Worm (Caenorhabditis elegans) whole organism, mixed stage, embryonic: ENCODE data around the gene C50C3.5.

Source experiments
- M03D4.4 ChIP-seq: sonication (generic microtip); optimal IDR thresholded peaks from 2 replicates; lab custom pipeline; 2017; ENCODE audit warnings: mild to moderate bottlenecking, missing genetic modification characterization, missing compliant biosample characterization
- blmp-1 ChIP-seq: fragments of 150-350 bp; optimal IDR thresholded peaks from 2 replicates; lab custom pipeline; 2014; ENCODE audit warnings: missing biosample characterization, missing genetic modification characterization
- ceh-39 ChIP-seq: fragments of 150-350 bp; optimal IDR thresholded peaks from 2 replicates; lab custom pipeline; 2014; ENCODE audit warnings: missing biosample characterization, missing genetic modification characterization
- ceh-43 ChIP-seq: fragments of 200-800 bp; sonication (Bioruptor generic); optimal IDR thresholded peaks from 2 replicates; lab custom pipeline; 2018; ENCODE audit warnings: mild to moderate bottlenecking, missing genetic modification characterization, moderate library complexity, missing compliant biosample characterization
- ceh-83 ChIP-seq: fragments of 200-800 bp; sonication (Bioruptor generic); optimal IDR thresholded peaks from 2 replicates; lab custom pipeline; 2018; ENCODE audit warnings: mild to moderate bottlenecking, missing genetic modification characterization, missing compliant biosample characterization
- ces-1 ChIP-seq: fragments of 150-350 bp; optimal IDR thresholded peaks from 2 replicates; lab custom pipeline; 2014; ENCODE audit warnings: missing biosample characterization, missing genetic modification reagents, missing genetic modification characterization
- cnd-1 ChIP-seq: fragments of 200-800 bp; sonication (Bioruptor generic); optimal IDR thresholded peaks from 2 replicates; lab custom pipeline; 2018; ENCODE audit warnings: mild to moderate bottlenecking, missing genetic modification characterization, missing compliant biosample characterization
- drap-1 ChIP-seq: fragments of 200-800 bp; sonication (Bioruptor generic); optimal IDR thresholded peaks from 3 replicates; lab custom pipeline; 2018; ENCODE audit warnings: mild to moderate bottlenecking, missing genetic modification characterization, missing compliant biosample characterization
- elt-1 ChIP-seq: sonication (generic microtip); optimal IDR thresholded peaks from 2 replicates; lab custom pipeline; 2017; ENCODE audit warnings: missing genetic modification characterization, mild to moderate bottlenecking, missing compliant biosample characterization, antibody characterized with exemption, moderate library complexity, borderline replicate concordance; ENCODE audit not compliant: insufficient read depth
- elt-3 ChIP-seq: fragments of 150-350 bp; optimal IDR thresholded peaks from 2 replicates; lab custom pipeline; 2014; ENCODE audit warnings: missing biosample characterization, missing genetic modification characterization
- flh-1 ChIP-seq: fragments of 200-800 bp; sonication (Bioruptor generic); optimal IDR thresholded peaks from 2 replicates; lab custom pipeline; 2018; ENCODE audit warnings: mild to moderate bottlenecking, missing genetic modification characterization, moderate library complexity, missing compliant biosample characterization
- ham-2 ChIP-seq: fragments of 200-800 bp; sonication (Bioruptor generic); optimal IDR thresholded peaks from 2 replicates; lab custom pipeline; 2018; ENCODE audit warnings: mild to moderate bottlenecking, missing genetic modification characterization, missing compliant biosample characterization
- hlh-1 ChIP-seq: fragments of 150-350 bp; optimal IDR thresholded peaks from 2 replicates; lab custom pipeline; 2014; ENCODE audit warnings: missing biosample characterization, missing genetic modification reagents, missing genetic modification characterization
- lin-13 ChIP-seq: fragments of 150-350 bp; optimal IDR thresholded peaks from 2 replicates; lab custom pipeline; 2014; ENCODE audit warnings: missing biosample characterization, missing genetic modification characterization
- lin-32 ChIP-seq: fragments of 200-800 bp; sonication (Bioruptor generic); optimal IDR thresholded peaks from 2 replicates; lab custom pipeline; 2018; ENCODE audit warnings: mild to moderate bottlenecking, missing genetic modification characterization, missing compliant biosample characterization
- lsy-2 ChIP-seq: fragments of 150-350 bp; optimal IDR thresholded peaks from 2 replicates; lab custom pipeline; 2014; ENCODE audit warnings: missing biosample characterization, missing genetic modification characterization
- mab-5 ChIP-seq: fragments of 150-350 bp; optimal IDR thresholded peaks from 2 replicates; lab custom pipeline; 2014; ENCODE audit warnings: missing biosample characterization, missing genetic modification characterization
- mep-1 ChIP-seq: fragments of 150-350 bp; optimal IDR thresholded peaks from 2 replicates; lab custom pipeline; 2017; ENCODE audit warnings: missing biosample characterization, missing genetic modification reagents, missing genetic modification characterization, inconsistent platforms
- mls-2 ChIP-seq: sonication (generic microtip); optimal IDR thresholded peaks from 2 replicates; lab custom pipeline; 2016; ENCODE audit warnings: mild to moderate bottlenecking, missing genetic modification characterization, moderate library complexity, missing compliant biosample characterization
- nhr-12 ChIP-seq: fragments of 150-350 bp; optimal IDR thresholded peaks from 2 replicates; lab custom pipeline; 2014; ENCODE audit warnings: missing biosample characterization, missing genetic modification characterization
- nhr-2 ChIP-seq: fragments of 150-350 bp; optimal IDR thresholded peaks from 2 replicates; lab custom pipeline; 2014; ENCODE audit warnings: missing biosample characterization, missing genetic modification characterization
- nhr-237 ChIP-seq: fragments of 150-350 bp; optimal IDR thresholded peaks from 2 replicates; lab custom pipeline; 2014; ENCODE audit warnings: missing biosample characterization, missing genetic modification characterization
- nhr-28 ChIP-seq: fragments of 150-350 bp; optimal IDR thresholded peaks from 2 replicates; lab custom pipeline; 2014; ENCODE audit warnings: missing biosample characterization, missing genetic modification characterization
- nhr-76 ChIP-seq: sonication (generic microtip); optimal IDR thresholded peaks from 2 replicates; lab custom pipeline; 2017; ENCODE audit warnings: missing biosample characterization, missing genetic modification characterization
- pha-4 ChIP-seq: fragments of 150-350 bp; optimal IDR thresholded peaks from 2 replicates; lab custom pipeline; 2018; ENCODE audit warnings: missing biosample characterization, missing genetic modification reagents, missing genetic modification characterization
- sem-2 ChIP-seq: fragments of 200-800 bp; sonication (Bioruptor generic); optimal IDR thresholded peaks from 2 replicates; lab custom pipeline; 2018; ENCODE audit warnings: mild to moderate bottlenecking, missing genetic modification characterization, missing compliant biosample characterization
- snpc-4 ChIP-seq: fragments of 150-350 bp; optimal IDR thresholded peaks from 2 replicates; lab custom pipeline; 2014; ENCODE audit warnings: missing biosample characterization, missing genetic modification characterization
- sptf-1 ChIP-seq: sonication (generic microtip); optimal IDR thresholded peaks from 2 replicates; lab custom pipeline; 2017; ENCODE audit warnings: mild to moderate bottlenecking, missing genetic modification characterization, moderate library complexity, missing compliant biosample characterization
- tbx-8 ChIP-seq: fragments of 200-800 bp; sonication (Bioruptor generic); optimal IDR thresholded peaks from 2 replicates; lab custom pipeline; 2018; ENCODE audit warnings: mild to moderate bottlenecking, missing genetic modification characterization, moderate library complexity, missing compliant biosample characterization
- unc-120 ChIP-seq: sonication (generic microtip); optimal IDR thresholded peaks from 2 replicates; lab custom pipeline; 2017; ENCODE audit warnings: missing genetic modification characterization, missing compliant biosample characterization; ENCODE audit not compliant: poor library complexity, severe bottlenecking
- unc-39 ChIP-seq: fragments of 150-350 bp; optimal IDR thresholded peaks from 2 replicates; lab custom pipeline; 2014; ENCODE audit warnings: missing biosample characterization, missing genetic modification characterization
- unc-62 ChIP-seq: fragments of 150-350 bp; optimal IDR thresholded peaks from 2 replicates; lab custom pipeline; 2014; ENCODE audit warnings: missing biosample characterization, missing genetic modification reagents, missing genetic modification characterization
- zip-8 ChIP-seq: fragments of 150-350 bp; optimal IDR thresholded peaks from 2 replicates; lab custom pipeline; 2014; ENCODE audit warnings: missing biosample characterization, missing genetic modification characterization
- ztf-11 ChIP-seq: fragments of 150-350 bp; optimal IDR thresholded peaks from 2 replicates; lab custom pipeline; 2014; ENCODE audit warnings: missing biosample characterization, missing genetic modification characterization

The C50C3.5 gene

ce11 chrIII:8202754-8203153 is 23.7 kb downstream of the C50C3.5 start, which contains the start of gene snb-5:
Gene snb-5 (plus strand): TSS chrIII:8203054.
- TF ChIP-seq snpc-4 (no peak), sem-2 (no peak), nhr-237 (no peak), ztf-11 (tag; lab: Kevin White, UChicago) (no peak), nhr-76 (tag; lab: Kevin White, UChicago) (no peak), sptf-1 (tag; lab: Kevin White, UChicago) (no peak), nhr-28 (tag; lab: Kevin White, UChicago) (no peak), unc-62 (GFP tag; lab: Kevin White, UChicago) (no peak), unc-39 (tag; lab: Kevin White, UChicago) (no peak), lin-13 (tag; lab: Kevin White, UChicago) (no peak), ceh-83 (GFP tag; lab: Kevin White, UChicago) (no peak), drap-1 (GFP tag; lab: Kevin White, UChicago) (no peak), blmp-1 (tag; lab: Kevin White, UChicago) (no peak), tbx-8 (GFP tag; lab: Kevin White, UChicago) (no peak), lsy-2 (tag; lab: Kevin White, UChicago) (no peak), M03D4.4 (tag; lab: Kevin White, UChicago) (no peak), nhr-12 (tag; lab: Kevin White, UChicago) (no peak), nhr-2 (tag; lab: Kevin White, UChicago) (no peak), ham-2 (GFP tag; lab: Kevin White, UChicago) (no peak), lin-32 (GFP tag; lab: Kevin White, UChicago) (no peak)
- TF ChIP-seq, all 35 proteins: peak for 0

ce11 chrIII:8209775-8210174 is 30.8 kb downstream of the C50C3.5 start, which contains the start of gene C30A5.10:
Gene C30A5.10 (minus strand): TSS chrIII:8209875.
- TF ChIP-seq lin-32 (GFP tag; lab: Kevin White, UChicago) (no peak), ceh-43 (no peak), zip-8 (no peak), elt-3 (tag; lab: Kevin White, UChicago) (no peak), mab-5 (tag; lab: Kevin White, UChicago) (no peak), nhr-76 (tag; lab: Kevin White, UChicago) (no peak), lsy-2 (tag; lab: Kevin White, UChicago) (no peak), unc-120 (no peak), ces-1 (no peak), unc-62 (GFP tag; lab: Kevin White, UChicago) (no peak), sptf-1 (tag; lab: Kevin White, UChicago) (no peak), pha-4 (tag; lab: Kevin White, UChicago) (no peak), nhr-2 (tag; lab: Kevin White, UChicago) (no peak), cnd-1 (no peak), blmp-1 (tag; lab: Kevin White, UChicago) (no peak), hlh-1 (tag; lab: Kevin White, UChicago) (no peak), flh-1 (GFP tag; lab: Kevin White, UChicago) (no peak), unc-39 (tag; lab: Kevin White, UChicago) (no peak)

- TF ChIP-seq sptf-1 (tag; lab: Kevin White, UChicago) (no peak), ces-1 (no peak), elt-1 (tag; lab: Kevin White, UChicago) (no peak), snpc-4 (no peak), mls-2 (tag; lab: Kevin White, UChicago) (no peak)
Measured at ce11 chrIII:8211562-8211961, 32.5 kb downstream of the C50C3.5 start.

ce11 chrIII:8216224-8216623 is 37.2 kb downstream of the C50C3.5 start, which contains the start of gene unc-86:
Gene unc-86 (minus strand): TSS chrIII:8216336.
- TF ChIP-seq blmp-1 (tag; lab: Kevin White, UChicago), result no peak
- peak; percentile 55 for TF ChIP-seq lsy-2 (tag; lab: Kevin White, UChicago)

DNA sequence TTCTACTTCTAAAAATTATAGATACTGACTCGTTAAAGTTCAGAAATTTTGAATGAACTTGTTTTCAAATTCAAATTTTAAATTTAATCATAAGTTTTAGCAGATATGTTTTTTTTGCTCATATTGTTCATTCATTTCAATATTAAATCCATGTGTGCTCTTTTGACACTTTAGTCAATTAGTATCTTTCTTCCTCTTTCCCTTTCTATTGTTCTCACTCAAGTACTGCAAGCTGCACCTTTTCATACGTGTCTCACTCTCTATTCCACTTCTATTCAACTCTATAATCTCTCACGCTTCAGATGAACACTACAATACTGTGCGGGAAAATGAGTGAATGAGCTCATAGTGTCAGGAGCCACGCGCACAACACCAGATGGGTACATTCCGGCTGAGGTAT is 38.9 kb downstream of the C50C3.5 start, which contains the start of gene C30A5.16:
Gene C30A5.16 (plus strand): TSS at position 301 of the 400 bp plus-strand sequence.
- TF ChIP-seq snpc-4 (no peak), zip-8 (no peak), ceh-83 (GFP tag; lab: Kevin White, UChicago) (no peak), drap-1 (GFP tag; lab: Kevin White, UChicago) (no peak), lin-13 (tag; lab: Kevin White, UChicago) (no peak), ces-1 (no peak), nhr-28 (tag; lab: Kevin White, UChicago) (no peak), nhr-2 (tag; lab: Kevin White, UChicago) (no peak), elt-3 (tag; lab: Kevin White, UChicago) (no peak), ceh-43 (no peak), M03D4.4 (tag; lab: Kevin White, UChicago) (no peak), ceh-39 (tag; lab: Kevin White, UChicago) (no peak), cnd-1 (no peak), blmp-1 (tag; lab: Kevin White, UChicago) (no peak), lsy-2 (tag; lab: Kevin White, UChicago) (no peak), sptf-1 (tag; lab: Kevin White, UChicago) (no peak), unc-120 (no peak), mep-1 (tag; lab: Kevin White, UChicago) (no peak)
